Worm (Caenorhabditis elegans) whole organism, L4/young adult: ENCODE data around the gene alh-1.

Experiments used
- W03F9.2 ChIP-seq: fragments of 150-350 bp; optimal IDR thresholded peaks from 2 replicates; lab custom pipeline; 2014; ENCODE audit warnings: missing biosample characterization, missing genetic modification characterization
- dao-5 ChIP-seq: sonication (generic microtip); optimal IDR thresholded peaks from 2 replicates; lab custom pipeline; 2016; ENCODE audit warnings: missing genotype, missing genetic modification characterization, moderate library complexity, missing compliant biosample characterization
- him-1 ChIP-seq: sonication (generic microtip); optimal IDR thresholded peaks from 2 replicates; lab custom pipeline; 2016; ENCODE audit warnings: missing genotype, missing genetic modification reagents, missing genetic modification characterization, missing compliant biosample characterization

Gene alh-1

DNA sequence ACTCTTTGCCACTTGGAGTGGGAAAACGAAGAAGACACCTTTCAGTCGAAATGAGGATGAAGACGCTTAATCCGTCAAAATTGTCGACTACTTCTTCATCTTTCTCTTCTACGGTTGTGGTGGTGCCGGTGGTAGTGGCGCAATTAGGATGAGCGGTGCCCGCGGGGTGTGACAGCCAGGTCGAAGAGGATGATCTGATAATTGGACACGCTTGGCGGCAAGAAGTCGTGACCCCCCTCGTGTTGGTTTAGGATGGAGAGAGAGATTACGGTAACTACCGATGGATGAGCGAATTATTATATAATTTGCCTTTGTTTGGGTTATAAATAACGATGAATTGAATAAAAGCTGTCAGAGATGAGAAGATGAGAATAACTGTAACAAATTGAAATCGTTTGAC, 49.4 kb downstream of the alh-1 start:
- no peak for TF ChIP-seq him-1
- no peak for TF ChIP-seq W03F9.2 (tag; lab: Kevin White, UChicago)
- TF ChIP-seq dao-5 (tag; lab: Kevin White, UChicago), result no peak

DNA sequence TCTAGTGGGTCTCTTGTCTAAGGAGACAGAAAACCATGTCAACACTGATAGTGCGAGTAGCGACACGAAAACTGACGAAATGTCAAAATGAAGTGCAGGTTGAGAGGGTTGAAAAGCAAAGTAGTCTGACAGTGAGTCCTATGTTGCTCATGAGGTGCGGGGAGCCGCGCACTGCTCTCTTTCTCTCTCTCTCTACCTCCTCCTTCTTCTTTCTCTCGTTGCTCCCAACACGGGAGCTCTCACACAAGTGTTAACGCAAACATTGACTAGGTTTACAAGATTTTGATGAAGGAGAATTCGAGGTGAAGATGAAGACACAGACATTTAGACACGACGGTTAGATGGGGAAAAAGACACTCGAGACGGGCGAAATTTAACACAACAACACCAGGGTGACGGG, 51.7 kb downstream of the alh-1 start:
- TF ChIP-seq him-1 (no peak), dao-5 (tag; lab: Kevin White, UChicago) (no peak), W03F9.2 (tag; lab: Kevin White, UChicago) (no peak)
